Fruit fly (Drosophila melanogaster) whole organism, embryonic: ENCODE results near the gene CG42671.
A peak's percentile ranks its signal among the peaks of the same experiment; 100 is the strongest.

Experiments
- Blimp-1 ChIP-seq: fragments of 200-800 bp; sonication (Bioruptor generic); optimal IDR thresholded peaks from 3 replicates; lab custom pipeline; 2018; ENCODE audit warnings: missing biosample characterization, missing genetic modification characterization, mild to moderate bottlenecking, moderate library complexity, missing genetic modification reagents
- CG10274 ChIP-seq: fragments of 200-800 bp; sonication (Bioruptor generic); optimal IDR thresholded peaks from 3 replicates; lab custom pipeline; 2017; ENCODE audit warnings: missing biosample characterization, mild to moderate bottlenecking, missing genetic modification characterization
- CG10959 ChIP-seq: fragments of 200-800 bp; sonication (Bioruptor generic); IDR thresholded peaks from 2 replicates; pipeline ENCODE4 v1.3.6; 2022; ENCODE audit warnings: missing biosample characterization, missing genetic modification characterization
- CG11093 ChIP-seq: fragments of 200-800 bp; sonication (Bioruptor generic); IDR thresholded peaks from 3 replicates; pipeline ENCODE4 v1.3.6; 2022; ENCODE audit warnings: missing biosample characterization, missing genetic modification characterization
- CG14441 ChIP-seq: fragments of 200-800 bp; sonication (Bioruptor generic); IDR thresholded peaks from 2 replicates; pipeline ENCODE4 v1.3.6; 2022; ENCODE audit warnings: missing biosample characterization, missing genetic modification characterization
- CG14667 ChIP-seq: fragments of 200-800 bp; sonication (Bioruptor generic); IDR thresholded peaks from 2 replicates; pipeline ENCODE4 v1.3.6; 2022; ENCODE audit warnings: missing biosample characterization, missing genetic modification characterization
- CG1647 ChIP-seq: fragments of 200-800 bp; sonication (Bioruptor generic); optimal IDR thresholded peaks from 3 replicates; lab custom pipeline; 2016; ENCODE audit warnings: missing biosample characterization, missing genetic modification characterization
- CG17328 ChIP-seq: fragments of 200-800 bp; sonication (Bioruptor generic); IDR thresholded peaks from 2 replicates; pipeline ENCODE4 v1.3.6; 2022; ENCODE audit warnings: missing biosample characterization, missing genetic modification characterization
- CG30020 ChIP-seq: fragments of 200-800 bp; optimal IDR thresholded peaks from 2 replicates; lab custom pipeline; 2019; ENCODE audit warnings: missing biosample characterization, mild to moderate bottlenecking, missing genetic modification characterization, moderate library complexity
- CG30403 ChIP-seq: fragments of 200-800 bp; sonication (Bioruptor generic); optimal IDR thresholded peaks from 3 replicates; lab custom pipeline; 2016; ENCODE audit warnings: missing biosample characterization, missing genetic modification characterization
- CG33557 ChIP-seq: fragments of 200-800 bp; sonication (Bioruptor generic); optimal IDR thresholded peaks from 2 replicates; lab custom pipeline; 2019; ENCODE audit warnings: missing biosample characterization, mild to moderate bottlenecking, missing genetic modification characterization, moderate library complexity
- CG5245 ChIP-seq: fragments of 200-800 bp; sonication (Bioruptor generic); optimal IDR thresholded peaks from 3 replicates; lab custom pipeline; 2016; ENCODE audit warnings: missing biosample characterization, missing genetic modification characterization
- CG6689 ChIP-seq: fragments of 200-800 bp; sonication (Bioruptor generic); IDR thresholded peaks from 2 replicates; pipeline ENCODE4 v1.3.6; 2022; ENCODE audit warnings: missing biosample characterization, missing genetic modification characterization
- CG7987 ChIP-seq: fragments of 200-800 bp; sonication (Bioruptor generic); optimal IDR thresholded peaks from 2 replicates; lab custom pipeline; 2018; ENCODE audit warnings: missing biosample characterization, mild to moderate bottlenecking, missing genetic modification characterization, moderate library complexity
- CG8478 ChIP-seq: fragments of >200 bp; optimal IDR thresholded peaks from 2 replicates; lab custom pipeline; 2018
- CG8765 ChIP-seq: fragments of 200-800 bp; sonication (Bioruptor generic); IDR thresholded peaks from 2 replicates; pipeline ENCODE4 v1.3.6; 2022; ENCODE audit warnings: missing biosample characterization, missing genetic modification characterization
- CG8924 ChIP-seq: fragments of 200-800 bp; optimal IDR thresholded peaks from 3 replicates; lab custom pipeline; 2019; ENCODE audit warnings: missing biosample characterization, mild to moderate bottlenecking, missing genetic modification characterization, moderate library complexity
- Dll ChIP-seq: fragments of 200-800 bp; sonication (Bioruptor generic); IDR thresholded peaks from 4 replicates; pipeline ENCODE4 v1.3.6; 2022; ENCODE audit warnings: missing biosample characterization, missing genetic modification characterization; ENCODE audit not compliant: partially characterized antibody
- E2f2 ChIP-seq: fragments of 200-800 bp; sonication (Bioruptor generic); IDR thresholded peaks from 2 replicates; pipeline ENCODE4 v1.3.6; 2022; ENCODE audit warnings: missing biosample characterization, missing genetic modification characterization
- Eip74EF ChIP-seq, 2 experiments: fragments of 200-800 bp in 1 of 2; fragments of >200 bp in 1 of 2; sonication (Bioruptor generic) in 1 of 2; optimal IDR thresholded peaks; 2 replicates each; lab custom pipeline; 2017 to 2019; ENCODE audit warnings: missing biosample characterization in 2 of 2, missing genetic modification characterization in 2 of 2, mild to moderate bottlenecking in 1 of 2, moderate library complexity in 1 of 2
- Fer2 ChIP-seq: fragments of 200-800 bp; sonication (Bioruptor generic); optimal IDR thresholded peaks from 2 replicates; lab custom pipeline; 2018; ENCODE audit warnings: missing biosample characterization, mild to moderate bottlenecking, missing genetic modification characterization, moderate library complexity
- H15 ChIP-seq: fragments of 200-800 bp; sonication (Bioruptor generic); IDR thresholded peaks from 3 replicates; pipeline ENCODE4 v1.3.6; 2022; ENCODE audit warnings: missing biosample characterization, missing genetic modification characterization
- H2.0 ChIP-seq: fragments of 200-800 bp; sonication (Bioruptor generic); IDR thresholded peaks from 2 replicates; pipeline ENCODE4 v1.3.6; 2022; ENCODE audit warnings: missing biosample characterization, missing genetic modification characterization
- NC2β ChIP-seq: fragments of 200-800 bp; sonication (Bioruptor generic); optimal IDR thresholded peaks from 2 replicates; lab custom pipeline; 2016; ENCODE audit warnings: missing biosample characterization, missing genetic modification characterization
- PHDP ChIP-seq: fragments of 200-800 bp; sonication (Bioruptor generic); optimal IDR thresholded peaks from 3 replicates; lab custom pipeline; 2018; ENCODE audit warnings: missing biosample characterization, mild to moderate bottlenecking, missing genetic modification characterization, moderate library complexity
- Ravus ChIP-seq: fragments of 200-800 bp; sonication (Bioruptor generic); IDR thresholded peaks from 2 replicates; pipeline ENCODE4 v1.3.6; 2022; ENCODE audit warnings: missing biosample characterization, missing genetic modification characterization
- Sin3A ChIP-seq: fragments of >200 bp; optimal IDR thresholded peaks from 2 replicates; lab custom pipeline; 2018
- YL-1 ChIP-seq: fragments of 200-800 bp; sonication (Bioruptor generic); optimal IDR thresholded peaks from 3 replicates; lab custom pipeline; 2017; ENCODE audit warnings: missing biosample characterization, mild to moderate bottlenecking, missing genetic modification characterization
- abd-A ChIP-seq: fragments of 200-800 bp; sonication (Bioruptor generic); optimal IDR thresholded peaks from 3 replicates; lab custom pipeline; 2019; ENCODE audit warnings: missing biosample characterization, mild to moderate bottlenecking, missing genetic modification characterization, moderate library complexity
- ase ChIP-seq: fragments of 200-800 bp; sonication (Bioruptor generic); IDR thresholded peaks from 3 replicates; pipeline ENCODE4 v1.3.6; 2022; ENCODE audit warnings: missing biosample characterization, missing genetic modification characterization
- az2 ChIP-seq: fragments of 200-800 bp; sonication (Bioruptor generic); optimal IDR thresholded peaks from 3 replicates; lab custom pipeline; 2016; ENCODE audit warnings: missing biosample characterization, missing genetic modification characterization
- bowl ChIP-seq: fragments of 200-800 bp; sonication (Bioruptor generic); IDR thresholded peaks from 2 replicates; pipeline ENCODE4 v1.3.6; 2022; ENCODE audit warnings: missing biosample characterization, missing genetic modification characterization
- cas ChIP-seq: fragments of 200-800 bp; sonication (Bioruptor generic); IDR thresholded peaks from 2 replicates; pipeline ENCODE4 v1.3.6; 2022; ENCODE audit warnings: missing biosample characterization, missing genetic modification characterization
- chn ChIP-seq: fragments of 200-800 bp; sonication (Bioruptor generic); optimal IDR thresholded peaks from 2 replicates; lab custom pipeline; 2016; ENCODE audit warnings: missing biosample characterization, missing genetic modification characterization
- grau ChIP-seq: fragments of 200-800 bp; optimal IDR thresholded peaks from 3 replicates; lab custom pipeline; 2019; ENCODE audit warnings: missing biosample characterization, mild to moderate bottlenecking, missing genetic modification characterization, moderate library complexity
- her ChIP-seq: fragments of 200-800 bp; sonication (Bioruptor generic); optimal IDR thresholded peaks from 2 replicates; lab custom pipeline; 2016; ENCODE audit warnings: missing biosample characterization, missing genetic modification characterization
- inv ChIP-seq: fragments of 200-800 bp; sonication (Bioruptor generic); IDR thresholded peaks from 2 replicates; pipeline ENCODE4 v1.3.6; 2022; ENCODE audit warnings: missing biosample characterization, missing genetic modification characterization; ENCODE audit not compliant: partially characterized antibody
- kah ChIP-seq: fragments of 200-800 bp; sonication (Bioruptor generic); optimal IDR thresholded peaks from 2 replicates; lab custom pipeline; 2018; ENCODE audit warnings: missing biosample characterization, mild to moderate bottlenecking, missing genetic modification characterization
- lov ChIP-seq, 2 experiments: fragments of 200-800 bp in 1 of 2; fragments of >200 bp in 1 of 2; sonication (Bioruptor generic) in 1 of 2; IDR thresholded peaks in 1 of 2; optimal IDR thresholded peaks in 1 of 2; 2 replicates in 1 of 2; 3 replicates in 1 of 2; pipeline versions ENCODE4 v1.3.6 to Lab custom; 2017 to 2022; ENCODE audit warnings: missing biosample characterization in 1 of 2, missing genetic modification characterization in 1 of 2
- nmo ChIP-seq: fragments of 200-800 bp; sonication (Bioruptor generic); optimal IDR thresholded peaks from 2 replicates; lab custom pipeline; 2018; ENCODE audit warnings: missing biosample characterization, mild to moderate bottlenecking, missing genetic modification characterization, moderate library complexity
- nom ChIP-seq: fragments of 200-800 bp; sonication (Bioruptor generic); optimal IDR thresholded peaks from 2 replicates; lab custom pipeline; 2017; ENCODE audit warnings: missing biosample characterization, missing genetic modification characterization, mild to moderate bottlenecking, moderate library complexity, missing genetic modification reagents
- org-1 ChIP-seq: fragments of 200-800 bp; sonication (Bioruptor generic); optimal IDR thresholded peaks from 2 replicates; lab custom pipeline; 2017; ENCODE audit warnings: missing biosample characterization, missing genetic modification characterization
- p53 ChIP-seq: fragments of 200-800 bp; sonication (Bioruptor generic); optimal IDR thresholded peaks from 2 replicates; lab custom pipeline; 2016; ENCODE audit warnings: missing biosample characterization, missing genetic modification characterization
- ranshi ChIP-seq: fragments of 200-800 bp; sonication (Bioruptor generic); IDR thresholded peaks from 2 replicates; pipeline ENCODE4 v1.3.6; 2022; ENCODE audit warnings: missing biosample characterization, missing genetic modification characterization
- sna ChIP-seq: fragments of 200-800 bp; sonication (Bioruptor generic); IDR thresholded peaks from 2 replicates; pipeline ENCODE4 v1.3.6; 2022; ENCODE audit warnings: missing biosample characterization, missing genetic modification characterization; ENCODE audit not compliant: partially characterized antibody
- ssp ChIP-seq: fragments of 200-800 bp; sonication (Bioruptor generic); IDR thresholded peaks from 2 replicates; pipeline ENCODE4 v1.3.6; 2022; ENCODE audit warnings: missing biosample characterization, missing genetic modification characterization
- unc-4 ChIP-seq: fragments of 200-800 bp; sonication (Bioruptor generic); IDR thresholded peaks from 2 replicates; pipeline ENCODE4 v1.3.6; 2022; ENCODE audit warnings: missing biosample characterization, missing genetic modification characterization; ENCODE audit not compliant: partially characterized antibody
- wor ChIP-seq: fragments of 200-800 bp; sonication (Bioruptor generic); IDR thresholded peaks from 2 replicates; pipeline ENCODE4 v1.3.6; 2022; ENCODE audit warnings: missing biosample characterization, missing genetic modification characterization

Gene CG42671

DNA sequence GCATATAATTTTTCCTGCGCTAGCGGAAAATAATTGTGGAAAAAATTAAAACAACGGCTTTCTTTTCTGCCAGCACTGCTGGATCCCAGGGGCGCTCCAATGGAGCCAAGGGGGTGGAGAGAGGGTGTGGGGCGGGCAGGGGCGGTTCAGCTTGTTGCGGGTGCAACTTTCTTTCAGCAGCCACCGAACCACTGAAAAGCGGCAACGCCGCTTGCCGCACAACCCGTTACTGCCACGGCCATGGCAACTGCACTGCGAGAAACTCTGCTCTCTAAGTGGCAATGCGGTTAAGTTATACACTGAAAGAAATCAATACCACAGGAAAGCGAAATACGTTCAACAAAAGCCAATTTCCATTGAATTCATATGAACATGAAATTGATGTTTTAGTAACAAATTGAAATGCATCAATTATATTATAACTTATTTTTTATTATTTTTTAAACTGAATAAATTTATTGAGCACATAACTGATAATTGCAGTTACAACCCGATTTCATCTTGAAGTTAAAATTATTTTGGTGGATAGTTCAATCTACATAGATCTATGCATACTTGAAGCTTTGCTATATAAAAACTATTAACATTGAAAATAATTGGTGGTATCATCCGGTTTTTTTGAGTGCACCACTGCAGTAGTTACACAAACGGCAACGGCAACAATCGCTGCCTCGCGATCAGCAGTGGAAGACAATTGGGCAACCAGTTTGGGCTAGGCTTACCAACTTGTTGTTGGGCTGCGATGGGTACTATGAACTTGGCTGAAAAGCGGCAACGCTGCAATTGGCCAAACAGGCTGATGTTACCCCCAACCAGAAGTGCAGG lies 42.1 kb downstream of the CG42671 start (continued):
- TF ChIP-seq CG30020 (tag; lab: Kevin White, UChicago) (peak; percentile 64), abd-A (peak; percentile 11), Fer2 (tag; lab: Kevin White, UChicago) (no peak), nom (GFP tag; lab: Kevin White, UChicago) (peak; percentile 73), Eip74EF (GFP tag; optimal IDR thresholded peaks at IDR 0.05; lab: Kevin White, UChicago) (peak in 1 of 2 experiments; percentile 79), CG30403 (GFP tag; lab: Kevin White, UChicago) (peak; percentile 89), Blimp-1 (GFP tag; lab: Kevin White, UChicago) (peak; percentile 78), grau (peak; percentile 82), ssp (GFP tag; lab: Robert Waterston, UW) (peak; percentile 53; the same call in 1 of the 2 replicates), NC2β (no peak), CG8924 (peak; percentile 87), ranshi (GFP tag; lab: Robert Waterston, UW) (peak; percentile 63), H2.0 (GFP tag; lab: Robert Waterston, UW) (peak; percentile 58), CG10274 (GFP tag; lab: Kevin White, UChicago) (peak; percentile 58), p53 (GFP tag; lab: Kevin White, UChicago) (no peak), E2f2 (GFP tag; lab: Robert Waterston, UW) (peak; percentile 55; the same call in 1 of the 2 replicates), H15 (GFP tag; lab: Robert Waterston, UW) (peak; percentile 63), CG14667 (no peak), lov (optimal IDR thresholded peaks at IDR 0.05; lab: Kevin White, UChicago) (no peak), lov (GFP tag; IDR thresholded peaks at IDR 0.05; lab: Robert Waterston, UW) (peak; percentile 81), CG8765 (GFP tag; lab: Robert Waterston, UW) (peak; percentile 49; the same call in 1 of the 2 replicates), CG17328 (GFP tag; lab: Robert Waterston, UW) (peak; percentile 54), CG33557 (GFP tag; lab: Kevin White, UChicago) (peak; percentile 85), kah (GFP tag; lab: Kevin White, UChicago) (peak; percentile 55), Sin3A (lab: Kevin White, UChicago) (no peak), az2 (GFP tag; lab: Kevin White, UChicago) (peak; percentile 81), nmo (GFP tag; lab: Kevin White, UChicago) (peak; percentile 91), Ravus (no peak), sna (no peak), CG7987 (GFP tag; lab: Kevin White, UChicago) (peak; percentile 5), CG6689 (GFP tag; lab: Robert Waterston, UW) (peak; percentile 70), org-1 (GFP tag; lab: Kevin White, UChicago) (peak; percentile 76), wor (GFP tag; lab: Robert Waterston, UW) (peak; percentile 16; the same call in 1 of the 2 replicates), ase (GFP tag; lab: Robert Waterston, UW) (peak; percentile 63; the same call in 1 of the 3 replicates), Dll (GFP tag; lab: Robert Waterston, UW) (no peak), PHDP (tag; lab: Kevin White, UChicago) (peak; percentile 79), bowl (GFP tag; lab: Robert Waterston, UW) (peak; percentile 51), her (peak; percentile 1), chn (GFP tag; lab: Kevin White, UChicago) (peak; percentile 65), CG8478 (lab: Kevin White, UChicago) (no peak), CG14441 (GFP tag; lab: Robert Waterston, UW) (peak; percentile 74), CG10959 (peak; percentile 52), CG5245 (GFP tag; lab: Kevin White, UChicago) (peak; percentile 73), CG1647 (GFP tag; lab: Kevin White, UChicago) (peak; percentile 39), CG11093 (0 out of 3 replicates have a peak, but pooled peaks have one; percentile 56), inv (peak; percentile 49; the same call in 1 of the 2 replicates), YL-1 (GFP tag; lab: Kevin White, UChicago) (peak; percentile 78), cas (peak; percentile 36; the same call in 1 of the 2 replicates), unc-4 (GFP tag; lab: Robert Waterston, UW) (no peak)
